Fruit fly (Drosophila melanogaster): ENCODE data around the gene CG4080.

The CG4080 gene

dm6 chr3L:9383345-9384075 is 15.5 kb downstream of the CG4080 start, which contains the start of gene Hsp27 (continued):
- TF ChIP-seq en (GFP tag; optimal IDR thresholded peaks at IDR 0.05) (peak; percentile 65), CG2116 (GFP tag; optimal IDR thresholded peaks at IDR 0.05) (peak; percentile 82), klu (GFP tag; IDR thresholded peaks at IDR 0.05) (peak; percentile 96), Hr78 (GFP tag; optimal IDR thresholded peaks at IDR 0.05) (peak in 1 of 2 experiments; percentile 92), amos (GFP tag; IDR thresholded peaks at IDR 0.05; ENCODE audit: partially characterized antibody) (no peak; the same call in 1 of the 2 replicates), kni (GFP tag; optimal IDR thresholded peaks at IDR 0.05) (no peak), knrl (GFP tag; IDR thresholded peaks at IDR 0.05; ENCODE audit: partially characterized antibody) (peak; percentile 48; the same call in 2 of the 3 replicates), bab2 (GFP tag; optimal IDR thresholded peaks at IDR 0.05) (peak; percentile 93), ATbp (GFP tag; optimal IDR thresholded peaks at IDR 0.05) (peak; percentile 99), Camta (GFP tag; optimal IDR thresholded peaks at IDR 0.05) (peak; percentile 98), D19A (tag; optimal IDR thresholded peaks at IDR 0.05) (peak; percentile 96), eve (GFP tag; optimal IDR thresholded peaks at IDR 0.05) (no peak), CG15011 (GFP tag; optimal IDR thresholded peaks at IDR 0.05) (peak; percentile 96), hth (optimal IDR thresholded peaks at IDR 0.05) (no peak), CG17912 (GFP tag; optimal IDR thresholded peaks at IDR 0.05) (peak; percentile 54), CG31441 (GFP tag; IDR thresholded peaks at IDR 0.05) (peak; percentile 99), Hr3 (GFP tag; optimal IDR thresholded peaks at IDR 0.05) (peak; percentile 98), CG13296 (GFP tag; optimal IDR thresholded peaks at IDR 0.05) (peak; percentile 95), CG17568 (GFP tag; optimal IDR thresholded peaks at IDR 0.05) (peak; percentile 96), CG5953 (GFP tag; IDR thresholded peaks at IDR 0.05) (peak; percentile 97), Fer3 (tag; optimal IDR thresholded peaks at IDR 0.05) (peak; percentile 97), B-H2 (GFP tag; optimal IDR thresholded peaks at IDR 0.05) (peak; percentile 75), odd (GFP tag; optimal IDR thresholded peaks at IDR 0.05) (peak; percentile 95), CG4424 (GFP tag; optimal IDR thresholded peaks at IDR 0.05) (peak; percentile 99), zen (tag; optimal IDR thresholded peaks at IDR 0.05) (peak; percentile 97), bcd (GFP tag; optimal IDR thresholded peaks at IDR 0.05) (peak; percentile 99), CG4820 (GFP tag; optimal IDR thresholded peaks at IDR 0.05) (peak; percentile 98), CG3065 (GFP tag; optimal IDR thresholded peaks at IDR 0.05) (peak; percentile 95), tup (GFP tag; optimal IDR thresholded peaks at IDR 0.05) (peak; percentile 93), CG3838 (GFP tag; optimal IDR thresholded peaks at IDR 0.05) (peak; percentile 87), CG3281 (GFP tag; optimal IDR thresholded peaks at IDR 0.05) (peak; percentile 97), CG5245 (GFP tag; optimal IDR thresholded peaks at IDR 0.05) (peak; percentile 99), CG17829 (tag; optimal IDR thresholded peaks at IDR 0.05) (peak; percentile 98), disco-r (GFP tag; optimal IDR thresholded peaks at IDR 0.05) (peak; percentile 87), psq (GFP tag; optimal IDR thresholded peaks at IDR 0.05) (peak; percentile 92), phol (tag; optimal IDR thresholded peaks at IDR 0.05) (peak; percentile 98), CG15479 (GFP tag; optimal IDR thresholded peaks at IDR 0.05) (no peak), CG13424 (tag; optimal IDR thresholded peaks at IDR 0.05) (peak; percentile 95), CG9876 (GFP tag; optimal IDR thresholded peaks at IDR 0.05) (peak; percentile 55), jumu (GFP tag; optimal IDR thresholded peaks at IDR 0.05) (peak; percentile 96), Asciz (GFP tag; optimal IDR thresholded peaks at IDR 0.05) (peak; percentile 98), salm (tag; optimal IDR thresholded peaks at IDR 0.05) (peak; percentile 97), Deaf1 (tag; optimal IDR thresholded peaks at IDR 0.05) (peak; percentile 86), peb (GFP tag; IDR thresholded peaks at IDR 0.05) (peak; percentile 98), sima (GFP tag; optimal IDR thresholded peaks at IDR 0.05) (peak; percentile 68), ara (GFP tag; IDR thresholded peaks at IDR 0.05) (peak; percentile 99), bsh (GFP tag; optimal IDR thresholded peaks at IDR 0.05) (peak; percentile 99 to 100), CG12391 (tag; optimal IDR thresholded peaks at IDR 0.05) (peak; percentile 98), ewg (GFP tag; optimal IDR thresholded peaks at IDR 0.05) (peak; percentile 97)

Data from whole organism, embryonic.